Worm (Caenorhabditis elegans): ENCODE results near the gene ZK637.14.

ZK637.14 gene

DNA sequence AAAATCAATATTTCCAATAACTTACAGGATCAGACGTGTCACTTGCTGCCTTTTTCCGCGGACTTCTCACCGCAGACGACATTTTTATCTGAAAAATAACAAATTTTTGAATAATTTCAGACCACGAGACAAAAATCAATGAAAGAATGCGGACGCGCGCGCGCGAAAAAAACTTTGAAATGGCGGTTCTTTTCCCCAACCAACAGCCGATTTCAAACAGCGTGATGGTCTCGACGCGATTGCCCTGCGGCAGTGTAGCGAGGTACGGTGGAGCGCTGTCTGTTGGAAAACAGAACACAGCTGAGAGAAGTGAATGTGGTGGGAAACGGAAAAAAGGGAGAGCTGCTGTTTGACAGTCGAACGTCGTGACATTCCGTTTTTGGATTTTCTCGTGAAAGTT is 15.1 kb upstream of the ZK637.14 start, which contains the start of gene lin-9 (continued):
- TF ChIP-seq dmd-6 (GFP tag; IDR thresholded peaks at IDR 0.05) (peak; percentile 96), F37D6.2 (tag; optimal IDR thresholded peaks at IDR 0.05) (peak; percentile 87), spr-1 (tag; optimal IDR thresholded peaks at IDR 0.05) (peak; percentile 93), pha-4 (GFP tag; IDR thresholded peaks at IDR 0.05) (peak; percentile 93), pha-4 (tag; optimal IDR thresholded peaks at IDR 0.05) (no peak), fkh-10 (GFP tag; optimal IDR thresholded peaks at IDR 0.05) (peak; percentile 97), aha-1 (tag) (peak; percentile 100), snpc-4 (tag; optimal IDR thresholded peaks at IDR 0.05) (no peak), Y105C5A.15 (GFP tag; IDR thresholded peaks at IDR 0.05) (no peak), dmd-9 (GFP tag; IDR thresholded peaks at IDR 0.05) (peak; percentile 90)

- peak; percentile 69 for TF ChIP-seq aha-1 (tag)
- TF ChIP-seq nhr-76 (tag; optimal IDR thresholded peaks at IDR 0.05), result no peak
- no peak for TF ChIP-seq dmd-9 (GFP tag; IDR thresholded peaks at IDR 0.05)
Measured at ce11 chrIII:8903263-8903662, 14.3 kb upstream of the ZK637.14 start.

DNA sequence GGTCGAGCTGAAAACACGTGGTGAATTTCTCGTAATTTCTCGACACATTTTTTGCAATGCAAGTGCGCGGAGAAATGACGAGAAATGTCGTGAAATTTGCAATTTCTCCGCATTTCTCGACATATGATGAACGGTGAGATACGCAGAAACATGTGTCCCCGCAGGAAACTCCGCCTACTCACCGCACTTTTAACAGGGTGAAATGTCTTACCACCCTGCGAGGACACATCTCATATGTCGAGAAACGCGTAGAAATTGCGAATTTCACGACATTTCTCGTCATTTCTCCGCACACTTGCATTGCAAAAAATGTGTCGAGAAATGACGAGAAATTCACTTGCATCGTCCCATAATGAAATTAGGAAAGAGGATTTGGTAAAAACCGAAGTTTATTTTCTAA is 12.1 kb upstream of the ZK637.14 start:
- TF ChIP-seq dmd-6 (GFP tag; IDR thresholded peaks at IDR 0.05) (peak; percentile 9; the same call in 1 of the 2 replicates), php-3 (GFP tag; IDR thresholded peaks at IDR 0.05) (peak; percentile 34; the same call in 1 of the 2 replicates), nhr-48 (tag; optimal IDR thresholded peaks at IDR 0.05) (peak; percentile 23), hmg-1.1 (GFP tag; IDR thresholded peaks at IDR 0.05) (0 out of 2 replicates have a peak, but pooled peaks have one; percentile 18), mes-2 (tag; optimal IDR thresholded peaks at IDR 0.05; ENCODE audit: poor library complexity, severe bottlenecking) (peak; percentile 16), ceh-20 (GFP tag; IDR thresholded peaks at IDR 0.05) (peak; percentile 19; the same call in 1 of the 2 replicates), nhr-102 (tag; optimal IDR thresholded peaks at IDR 0.05) (peak; percentile 28), dve-1 (tag; optimal IDR thresholded peaks at IDR 0.05; ENCODE audit: insufficient read depth) (peak; percentile 16), lin-38 (GFP tag; IDR thresholded peaks at IDR 0.05) (peak; percentile 47), dmd-9 (GFP tag; IDR thresholded peaks at IDR 0.05) (0 out of 2 replicates have a peak, but pooled peaks have one; percentile 47), D1046.2 (GFP tag; IDR thresholded peaks at IDR 0.05) (0 out of 2 replicates have a peak, but pooled peaks have one; percentile 11), T26A8.4 (GFP tag; IDR thresholded peaks at IDR 0.05) (0 out of 2 replicates have a peak, but pooled peaks have one; percentile 28), hlh-11 (tag; optimal IDR thresholded peaks at IDR 0.05) (peak; percentile 39), rbr-2 (tag; optimal IDR thresholded peaks at IDR 0.05) (peak; percentile 13)

- TF ChIP-seq unc-62 (GFP tag; optimal IDR thresholded peaks at IDR 0.05 in 1 of 2) (peak in 1 of 2 experiments; percentile 91), unc-62 (tag; optimal IDR thresholded peaks at IDR 0.05) (no peak), gei-8 (GFP tag; optimal IDR thresholded peaks at IDR 0.05) (no peak), D1046.2 (GFP tag; IDR thresholded peaks at IDR 0.05) (no peak), ces-1 (GFP tag; optimal IDR thresholded peaks at IDR 0.05) (no peak), dve-1 (tag; optimal IDR thresholded peaks at IDR 0.05; ENCODE audit: insufficient read depth) (peak; percentile 6), F37D6.2 (tag; optimal IDR thresholded peaks at IDR 0.05) (peak; percentile 17), tra-1 (GFP tag; IDR thresholded peaks at IDR 0.05) (no peak), T20F7.1 (GFP tag; optimal IDR thresholded peaks at IDR 0.05) (peak; percentile 86), F49E8.2 (tag; optimal IDR thresholded peaks at IDR 0.05; ENCODE audit: borderline replicate concordance) (peak; percentile 10), ceh-28 (tag; optimal IDR thresholded peaks at IDR 0.05) (no peak), Y75B8A.6 (GFP tag; IDR thresholded peaks at IDR 0.05) (no peak), Y48G9A.11 (GFP tag; IDR thresholded peaks at IDR 0.05) (peak; percentile 76), lin-38 (GFP tag; IDR thresholded peaks at IDR 0.05) (0 out of 2 replicates have a peak, but pooled peaks have one; percentile 26), mep-1 (tag; optimal IDR thresholded peaks at IDR 0.05) (peak; percentile 1), ama-1 (optimal IDR thresholded peaks at IDR 0.05) (peak; percentile 19), Y105C5A.15 (GFP tag; IDR thresholded peaks at IDR 0.05) (no peak), zip-11 (GFP tag; IDR thresholded peaks at IDR 0.05) (no peak), mes-2 (tag; optimal IDR thresholded peaks at IDR 0.05; ENCODE audit: poor library complexity, severe bottlenecking) (peak; percentile 60), nhr-102 (tag; optimal IDR thresholded peaks at IDR 0.05) (no peak), unc-130 (GFP tag; optimal IDR thresholded peaks at IDR 0.05) (no peak), vab-7 (GFP tag; IDR thresholded peaks at IDR 0.05) (no peak), hif-1 (tag; optimal IDR thresholded peaks at IDR 0.05) (peak in 1 of 2 experiments; percentile 8), hlh-30 (tag; optimal IDR thresholded peaks at IDR 0.05; ENCODE audit: insufficient read depth) (peak; percentile 13), spr-1 (tag; optimal IDR thresholded peaks at IDR 0.05) (no peak), lsy-2 (tag; optimal IDR thresholded peaks at IDR 0.05) (peak in 1 of 2 experiments; percentile 82), lin-1 (GFP tag; IDR thresholded peaks at IDR 0.05) (no peak), egl-43 (GFP tag; IDR thresholded peaks at IDR 0.05) (no peak), mdl-1 (tag; optimal IDR thresholded peaks at IDR 0.05) (no peak)
Measured at ce11 chrIII:8899767-8900166, 10.8 kb upstream of the ZK637.14 start.

Data from whole organism, L4 larva.